Worm (Caenorhabditis elegans) whole organism, L2 larva: ENCODE data around the gene ZK218.11.
A peak's percentile ranks its signal among the peaks of the same experiment; 100 is the strongest.

Source experiments
- C34F6.9 ChIP-seq: fragments of 150-350 bp; optimal IDR thresholded peaks from 2 replicates; lab custom pipeline; 2014; ENCODE audit warnings: missing biosample characterization, missing genetic modification characterization
- F13H6.1 ChIP-seq: sonication (generic microtip); optimal IDR thresholded peaks from 2 replicates; lab custom pipeline; 2016; ENCODE audit warnings: missing genetic modification characterization, missing compliant biosample characterization
- R02D3.7 ChIP-seq: fragments of 150-350 bp; optimal IDR thresholded peaks from 2 replicates; lab custom pipeline; 2014; ENCODE audit warnings: missing biosample characterization, missing genetic modification characterization
- Y55F3AM.14 ChIP-seq: fragments of 200-800 bp; sonication (Bioruptor generic); optimal IDR thresholded peaks from 2 replicates; lab custom pipeline; 2018; ENCODE audit warnings: mild to moderate bottlenecking, missing genetic modification characterization, missing compliant biosample characterization
- alr-1 ChIP-seq: fragments of 150-350 bp; optimal IDR thresholded peaks from 2 replicates; lab custom pipeline; 2014; ENCODE audit warnings: missing biosample characterization, missing genetic modification characterization
- aly-2 ChIP-seq: fragments of 150-350 bp; optimal IDR thresholded peaks from 2 replicates; lab custom pipeline; 2014; ENCODE audit warnings: missing biosample characterization, missing genetic modification characterization
- ama-1 ChIP-seq: fragments of 150-350 bp; optimal IDR thresholded peaks from 2 replicates; lab custom pipeline; 2018; ENCODE audit warnings: inconsistent platforms
- blmp-1 ChIP-seq: sonication (generic microtip); optimal IDR thresholded peaks from 2 replicates; lab custom pipeline; 2017; ENCODE audit warnings: missing genetic modification characterization, mild to moderate bottlenecking, missing compliant biosample characterization, antibody characterized with exemption, moderate library complexity; ENCODE audit not compliant: insufficient read depth
- ceh-16 ChIP-seq: fragments of 150-350 bp; optimal IDR thresholded peaks from 2 replicates; lab custom pipeline; 2014; ENCODE audit warnings: missing biosample characterization, missing genetic modification characterization
- ceh-82 ChIP-seq: fragments of 150-350 bp; optimal IDR thresholded peaks from 2 replicates; lab custom pipeline; 2014; ENCODE audit warnings: missing biosample characterization, missing genetic modification characterization
- crh-2 ChIP-seq: sonication (generic microtip); optimal IDR thresholded peaks from 2 replicates; lab custom pipeline; 2017; ENCODE audit warnings: missing biosample characterization, missing genetic modification characterization
- egl-27 ChIP-seq: sonication (generic microtip); optimal IDR thresholded peaks from 3 replicates; lab custom pipeline; 2017; ENCODE audit warnings: missing biosample characterization, missing genetic modification reagents, missing genetic modification characterization
- elt-3 ChIP-seq: sonication (generic microtip); optimal IDR thresholded peaks from 2 replicates; lab custom pipeline; 2017; ENCODE audit warnings: missing biosample characterization, missing genetic modification characterization
- fos-1 ChIP-seq: fragments of 150-350 bp; optimal IDR thresholded peaks from 2 replicates; lab custom pipeline; 2014; ENCODE audit warnings: missing biosample characterization, missing genetic modification characterization
- gmeb-1 ChIP-seq: fragments of 150-350 bp; optimal IDR thresholded peaks from 2 replicates; lab custom pipeline; 2014; ENCODE audit warnings: missing biosample characterization, missing genetic modification characterization
- mab-5 ChIP-seq: fragments of 150-350 bp; optimal IDR thresholded peaks from 2 replicates; lab custom pipeline; 2014; ENCODE audit warnings: missing biosample characterization, missing genetic modification characterization
- mbf-1 ChIP-seq: sonication (generic microtip); optimal IDR thresholded peaks from 2 replicates; lab custom pipeline; 2017; ENCODE audit warnings: missing biosample characterization, missing genetic modification characterization
- mdl-1 ChIP-seq, 2 experiments: fragments of 150-350 bp in 1 of 2; sonication (generic microtip) in 1 of 2; optimal IDR thresholded peaks; 2 replicates each; lab custom pipeline; 2017; ENCODE audit warnings: missing biosample characterization in 2 of 2, missing genetic modification characterization in 2 of 2
- nhr-10 ChIP-seq: sonication (generic microtip); optimal IDR thresholded peaks from 2 replicates; lab custom pipeline; 2017; ENCODE audit warnings: missing biosample characterization, missing genetic modification characterization
- nhr-11 ChIP-seq: fragments of 150-350 bp; optimal IDR thresholded peaks from 2 replicates; lab custom pipeline; 2014; ENCODE audit warnings: missing biosample characterization, missing genetic modification characterization
- nhr-21 ChIP-seq: fragments of 150-350 bp; optimal IDR thresholded peaks from 2 replicates; lab custom pipeline; 2014; ENCODE audit warnings: missing biosample characterization, missing genetic modification characterization
- nhr-237 ChIP-seq: fragments of 150-350 bp; optimal IDR thresholded peaks from 2 replicates; lab custom pipeline; 2014; ENCODE audit warnings: missing biosample characterization, missing genetic modification characterization
- nhr-25 ChIP-seq: fragments of 150-350 bp; sonication (generic microtip); optimal IDR thresholded peaks from 3 replicates; lab custom pipeline; 2014; ENCODE audit warnings: missing biosample characterization, missing genetic modification characterization
- nhr-6 ChIP-seq: fragments of 150-350 bp; optimal IDR thresholded peaks from 2 replicates; lab custom pipeline; 2014; ENCODE audit warnings: missing biosample characterization, missing genetic modification characterization
- nhr-77 ChIP-seq: fragments of 150-350 bp; optimal IDR thresholded peaks from 2 replicates; lab custom pipeline; 2014; ENCODE audit warnings: missing biosample characterization, missing genetic modification characterization
- peb-1 ChIP-seq: fragments of 150-350 bp; optimal IDR thresholded peaks from 2 replicates; lab custom pipeline; 2014; ENCODE audit warnings: missing biosample characterization, missing genetic modification characterization
- skn-1 ChIP-seq: sonication (generic microtip); optimal IDR thresholded peaks from 2 replicates; lab custom pipeline; 2017; ENCODE audit warnings: missing biosample characterization, missing genetic modification characterization
- snpc-4 ChIP-seq: fragments of 150-350 bp; optimal IDR thresholded peaks from 2 replicates; lab custom pipeline; 2014; ENCODE audit warnings: missing biosample characterization, missing genetic modification characterization
- unc-39 ChIP-seq: fragments of 150-350 bp; optimal IDR thresholded peaks from 2 replicates; lab custom pipeline; 2014; ENCODE audit warnings: missing biosample characterization, missing genetic modification characterization
- unc-55 ChIP-seq: fragments of 150-350 bp; sonication (generic microtip); optimal IDR thresholded peaks from 3 replicates; lab custom pipeline; 2014; ENCODE audit warnings: missing biosample characterization, missing genetic modification reagents, missing genetic modification characterization
- unc-62 ChIP-seq: fragments of 150-350 bp; optimal IDR thresholded peaks from 2 replicates; lab custom pipeline; 2014; ENCODE audit warnings: missing biosample characterization, missing genetic modification reagents, missing genetic modification characterization
- zag-1 ChIP-seq: fragments of 150-350 bp; optimal IDR thresholded peaks from 2 replicates; lab custom pipeline; 2014; ENCODE audit warnings: missing biosample characterization, missing genetic modification characterization
- ztf-1 ChIP-seq: fragments of 200-800 bp; sonication (Bioruptor generic); conservative IDR thresholded peaks from 2 replicates; pipeline ENCODE4 v1.3.6; 2022; ENCODE audit warnings: missing genetic modification characterization, missing compliant biosample characterization
- ztf-11 ChIP-seq: sonication (generic microtip); optimal IDR thresholded peaks from 2 replicates; lab custom pipeline; 2017; ENCODE audit warnings: missing biosample characterization, missing genetic modification characterization
- ztf-4 ChIP-seq: fragments of 150-350 bp; optimal IDR thresholded peaks from 2 replicates; lab custom pipeline; 2014; ENCODE audit warnings: missing biosample characterization, missing genetic modification characterization

ZK218.11 gene

ce11 chrV:17094568-17094967 lies 13.6 kb downstream of the ZK218.11 start:
- TF ChIP-seq ceh-16 (no peak), C34F6.9 (no peak), aly-2 (tag; lab: Kevin White, UChicago) (no peak), elt-3 (no peak), mab-5 (tag; lab: Kevin White, UChicago) (no peak), nhr-21 (tag; lab: Kevin White, UChicago) (no peak), mbf-1 (no peak), nhr-237 (no peak)

ce11 chrV:17092262-17092661 lies 15.9 kb downstream of the ZK218.11 start, which contains the start of gene ZK218.1:
TSS of gene ZK218.1 (plus strand) at chrV:17092562.
- TF ChIP-seq egl-27 (tag; lab: Kevin White, UChicago): no peak
- TF ChIP-seq skn-1 (tag; lab: Kevin White, UChicago): no peak
- TF ChIP-seq F13H6.1 (tag; lab: Kevin White, UChicago): no peak
- TF ChIP-seq nhr-10 (tag; lab: Kevin White, UChicago): no peak
- no peak for TF ChIP-seq unc-55
- TF ChIP-seq nhr-77 (tag; lab: Kevin White, UChicago): no peak
- TF ChIP-seq R02D3.7 (tag; lab: Kevin White, UChicago): no peak
- no peak for TF ChIP-seq ama-1 (lab: Kevin White, UChicago)
- TF ChIP-seq nhr-11 (tag; lab: Kevin White, UChicago): no peak
- TF ChIP-seq peb-1 (tag; lab: Kevin White, UChicago): no peak
- no peak for TF ChIP-seq unc-39 (tag; lab: Kevin White, UChicago)
- TF ChIP-seq crh-2 (tag; lab: Kevin White, UChicago): no peak
- no peak for TF ChIP-seq ztf-1 (GFP tag; lab: Robert Waterston, UW)
- TF ChIP-seq alr-1 (tag; lab: Kevin White, UChicago): no peak
- no peak for TF ChIP-seq nhr-25
- no peak for TF ChIP-seq mdl-1 (tag; optimal IDR thresholded peaks at IDR 0.05; lab: Kevin White, UChicago)
- no peak for TF ChIP-seq aly-2 (tag; lab: Kevin White, UChicago)
- TF ChIP-seq, all 48 proteins: peak for 0

ce11 chrV:17089931-17090429 lies 18.2 kb downstream of the ZK218.11 start, which contains the start of gene srh-237:
TSS of gene srh-237 (plus strand) at chrV:17090379.
- TF ChIP-seq mdl-1 (tag; optimal IDR thresholded peaks at IDR 0.05; lab: Kevin White, UChicago) (no peak), fos-1 (peak; percentile 68)
- TF ChIP-seq, all 48 proteins: peak for 1

ce11 chrV:17089342-17089741 lies 18.9 kb downstream of the ZK218.11 start, which contains the start of gene T05E12.6:
TSS of gene T05E12.6 (minus strand) at chrV:17089442.
- no peak for TF ChIP-seq ztf-11
- no peak for TF ChIP-seq ztf-1 (GFP tag; lab: Robert Waterston, UW)
- no peak for TF ChIP-seq fos-1
- no peak for TF ChIP-seq F13H6.1 (tag; lab: Kevin White, UChicago)
- TF ChIP-seq nhr-11 (tag; lab: Kevin White, UChicago): no peak
- no peak for TF ChIP-seq unc-39 (tag; lab: Kevin White, UChicago)
- TF ChIP-seq mab-5 (tag; lab: Kevin White, UChicago): no peak
- no peak for TF ChIP-seq aly-2 (tag; lab: Kevin White, UChicago)
- TF ChIP-seq zag-1 (tag; lab: Kevin White, UChicago): no peak
- TF ChIP-seq skn-1 (tag; lab: Kevin White, UChicago): no peak
- no peak for TF ChIP-seq snpc-4 (tag; lab: Kevin White, UChicago)
- no peak for TF ChIP-seq ztf-4
- no peak for TF ChIP-seq gmeb-1 (tag; lab: Kevin White, UChicago)
- no peak for TF ChIP-seq peb-1 (tag; lab: Kevin White, UChicago)
- no peak for TF ChIP-seq C34F6.9
- TF ChIP-seq blmp-1 (tag; lab: Kevin White, UChicago): no peak

- TF ChIP-seq nhr-10 (tag; lab: Kevin White, UChicago) (no peak), ceh-82 (tag; lab: Kevin White, UChicago) (no peak), snpc-4 (tag; lab: Kevin White, UChicago) (no peak), egl-27 (tag; lab: Kevin White, UChicago) (no peak), Y55F3AM.14 (no peak), gmeb-1 (tag; lab: Kevin White, UChicago) (no peak), C34F6.9 (no peak), unc-62 (GFP tag; lab: Kevin White, UChicago) (no peak), F13H6.1 (tag; lab: Kevin White, UChicago) (no peak), mbf-1 (no peak), nhr-6 (tag; lab: Kevin White, UChicago) (no peak), zag-1 (tag; lab: Kevin White, UChicago) (no peak), nhr-237 (no peak), ama-1 (lab: Kevin White, UChicago) (no peak), ceh-16 (no peak), ztf-4 (no peak)
These were observed 25.5 kb downstream of the ZK218.11 start, which contains the start of gene T05E12.9 for ce11 chrV:17082718-17083117. TSS of gene T05E12.9 (minus strand) at chrV:17082818.
